Worm (Caenorhabditis elegans) whole organism, late embryonic: ENCODE measurements around the gene srsx-35.

Experiments used
- C08G9.2 ChIP-seq: sonication (generic microtip); optimal IDR thresholded peaks from 2 replicates; lab custom pipeline; 2016; ENCODE audit warnings: mild to moderate bottlenecking, missing genetic modification characterization, moderate library complexity, missing compliant biosample characterization
- C38D4.7 ChIP-seq: fragments of 200-800 bp; sonication (Bioruptor generic); optimal IDR thresholded peaks from 2 replicates; lab custom pipeline; 2018; ENCODE audit warnings: mild to moderate bottlenecking, missing genetic modification characterization, moderate library complexity, missing compliant biosample characterization
- F13H6.1 ChIP-seq: sonication (generic microtip); optimal IDR thresholded peaks from 2 replicates; lab custom pipeline; 2016; ENCODE audit warnings: missing genetic modification characterization, missing compliant biosample characterization
- K02D7.2 ChIP-seq: sonication (generic microtip); optimal IDR thresholded peaks from 2 replicates; lab custom pipeline; 2017; ENCODE audit warnings: mild to moderate bottlenecking, missing genetic modification characterization, missing compliant biosample characterization
- K09A11.1 ChIP-seq: sonication (generic microtip); optimal IDR thresholded peaks from 2 replicates; lab custom pipeline; 2017; ENCODE audit warnings: antibody characterized with exemption, mild to moderate bottlenecking, missing genetic modification characterization, missing compliant biosample characterization; ENCODE audit not compliant: insufficient read depth
- Y22D7AL.16 ChIP-seq: sonication (generic microtip); optimal IDR thresholded peaks from 2 replicates; lab custom pipeline; 2016; ENCODE audit warnings: missing genetic modification characterization, missing compliant biosample characterization
- ahr-1 ChIP-seq: sonication (generic microtip); optimal IDR thresholded peaks from 2 replicates; lab custom pipeline; 2016; ENCODE audit warnings: missing genetic modification characterization, missing compliant biosample characterization
- ama-1 ChIP-seq: fragments of 150-350 bp; optimal IDR thresholded peaks from 2 replicates; lab custom pipeline; 2014
- ceh-14 ChIP-seq: sonication (generic microtip); optimal IDR thresholded peaks from 2 replicates; lab custom pipeline; 2016; ENCODE audit warnings: missing genotype, missing genetic modification characterization, missing compliant biosample characterization
- ceh-19 ChIP-seq: fragments of 200-800 bp; sonication (Bioruptor generic); optimal IDR thresholded peaks from 2 replicates; lab custom pipeline; 2018; ENCODE audit warnings: mild to moderate bottlenecking, missing genetic modification characterization, missing compliant biosample characterization
- ceh-24 ChIP-seq: sonication (generic microtip); optimal IDR thresholded peaks from 2 replicates; lab custom pipeline; 2016; ENCODE audit warnings: mild to moderate bottlenecking, missing genetic modification characterization, missing compliant biosample characterization
- ceh-31 ChIP-seq: sonication (generic microtip); optimal IDR thresholded peaks from 2 replicates; lab custom pipeline; 2016; ENCODE audit warnings: missing genetic modification characterization, missing compliant biosample characterization
- ceh-34 ChIP-seq: sonication (generic microtip); optimal IDR thresholded peaks from 2 replicates; lab custom pipeline; 2016; ENCODE audit warnings: mild to moderate bottlenecking, missing genetic modification characterization, missing compliant biosample characterization
- che-1 ChIP-seq: sonication (generic microtip); optimal IDR thresholded peaks from 2 replicates; lab custom pipeline; 2016; ENCODE audit warnings: mild to moderate bottlenecking, missing genetic modification characterization, missing compliant biosample characterization
- dve-1 ChIP-seq: sonication (generic microtip); optimal IDR thresholded peaks from 2 replicates; lab custom pipeline; 2017; ENCODE audit warnings: antibody characterized with exemption, mild to moderate bottlenecking, missing genetic modification characterization, missing compliant biosample characterization
- elt-2 ChIP-seq: sonication (generic microtip); optimal IDR thresholded peaks from 2 replicates; lab custom pipeline; 2016; ENCODE audit warnings: missing genetic modification reagents, missing genetic modification characterization, missing compliant biosample characterization
- elt-4 ChIP-seq: sonication (generic microtip); optimal IDR thresholded peaks from 2 replicates; lab custom pipeline; 2016; ENCODE audit warnings: missing genetic modification characterization, missing compliant biosample characterization
- ets-4 ChIP-seq: sonication (generic microtip); optimal IDR thresholded peaks from 2 replicates; lab custom pipeline; 2016; ENCODE audit warnings: missing genetic modification characterization, missing compliant biosample characterization
- eyg-1 ChIP-seq: sonication (generic microtip); optimal IDR thresholded peaks from 2 replicates; lab custom pipeline; 2016; ENCODE audit warnings: missing genotype, missing genetic modification characterization, missing compliant biosample characterization
- gmeb-2 ChIP-seq: sonication (generic microtip); optimal IDR thresholded peaks from 2 replicates; lab custom pipeline; 2016; ENCODE audit warnings: missing genetic modification characterization, inconsistent platforms, missing compliant biosample characterization
- hlh-13 ChIP-seq: fragments of 200-800 bp; sonication (Bioruptor generic); optimal IDR thresholded peaks from 2 replicates; lab custom pipeline; 2018; ENCODE audit warnings: mild to moderate bottlenecking, missing genetic modification characterization, missing compliant biosample characterization
- hlh-15 ChIP-seq: sonication (generic microtip); optimal IDR thresholded peaks from 2 replicates; lab custom pipeline; 2016; ENCODE audit warnings: missing genetic modification characterization, missing compliant biosample characterization
- hlh-6 ChIP-seq: sonication (generic microtip); optimal IDR thresholded peaks from 2 replicates; lab custom pipeline; 2016; ENCODE audit warnings: missing genotype, missing genetic modification characterization, missing compliant biosample characterization
- hlh-8 ChIP-seq: sonication (generic microtip); optimal IDR thresholded peaks from 2 replicates; lab custom pipeline; 2016; ENCODE audit warnings: missing genotype, missing genetic modification characterization, missing compliant biosample characterization
- madf-2 ChIP-seq: sonication (generic microtip); optimal IDR thresholded peaks from 2 replicates; lab custom pipeline; 2017; ENCODE audit warnings: missing genetic modification characterization, missing compliant biosample characterization
- nfya-1 ChIP-seq: sonication (generic microtip); optimal IDR thresholded peaks from 2 replicates; lab custom pipeline; 2017; ENCODE audit warnings: missing genetic modification characterization, mild to moderate bottlenecking, missing compliant biosample characterization, antibody characterized with exemption, moderate library complexity
- pag-3 ChIP-seq: sonication (generic microtip); optimal IDR thresholded peaks from 2 replicates; lab custom pipeline; 2016; ENCODE audit warnings: missing compliant biosample characterization, missing genetic modification characterization, borderline replicate concordance
- pat-9 ChIP-seq: fragments of 200-800 bp; sonication (Bioruptor generic); optimal IDR thresholded peaks from 2 replicates; lab custom pipeline; 2018; ENCODE audit warnings: mild to moderate bottlenecking, missing genetic modification characterization, moderate library complexity, missing compliant biosample characterization
- pha-2 ChIP-seq: sonication (generic microtip); optimal IDR thresholded peaks from 2 replicates; lab custom pipeline; 2017; ENCODE audit warnings: mild to moderate bottlenecking, missing genetic modification characterization, missing compliant biosample characterization
- pros-1 ChIP-seq: fragments of 150-350 bp; optimal IDR thresholded peaks from 2 replicates; lab custom pipeline; 2014; ENCODE audit warnings: missing biosample characterization, missing genetic modification reagents, missing genetic modification characterization
- rnt-1 ChIP-seq: sonication (generic microtip); optimal IDR thresholded peaks from 2 replicates; lab custom pipeline; 2016; ENCODE audit warnings: missing genetic modification characterization, missing compliant biosample characterization
- sdc-2 ChIP-seq: sonication (generic microtip); optimal IDR thresholded peaks from 2 replicates; lab custom pipeline; 2016; ENCODE audit warnings: missing genotype, missing genetic modification characterization, missing compliant biosample characterization
- sox-2 ChIP-seq: fragments of 200-800 bp; sonication (Bioruptor generic); IDR thresholded peaks from 2 replicates; pipeline ENCODE4 v1.3.6; 2022; ENCODE audit warnings: missing genetic modification reagents, missing genetic modification characterization, missing compliant biosample characterization
- syd-9 ChIP-seq: sonication (generic microtip); optimal IDR thresholded peaks from 2 replicates; lab custom pipeline; 2016; ENCODE audit warnings: mild to moderate bottlenecking, missing genetic modification characterization, moderate library complexity, missing compliant biosample characterization
- unc-55 ChIP-seq: sonication (generic microtip); optimal IDR thresholded peaks from 2 replicates; lab custom pipeline; 2017; ENCODE audit warnings: missing biosample characterization, missing genetic modification reagents, missing genetic modification characterization

Gene srsx-35

ce11 chrV:20660025-20660424 lies 21.2 kb upstream of the srsx-35 start, which contains the start of gene W01F3.2:
TSS of gene W01F3.2 (plus strand) at chrV:20660325.
- TF ChIP-seq K09A11.1 (tag; lab: Kevin White, UChicago), result no peak
- no peak for TF ChIP-seq hlh-15 (tag; lab: Kevin White, UChicago)
- TF ChIP-seq ama-1, result no peak
- no peak for TF ChIP-seq C38D4.7
- TF ChIP-seq ceh-24, result no peak
- TF ChIP-seq ceh-14 (tag; lab: Kevin White, UChicago), result no peak
- no peak for TF ChIP-seq F13H6.1 (tag; lab: Kevin White, UChicago)
- no peak for TF ChIP-seq hlh-8 (tag; lab: Kevin White, UChicago)
- TF ChIP-seq sox-2, result no peak
- TF ChIP-seq gmeb-2 (tag; lab: Kevin White, UChicago), result no peak
- no peak for TF ChIP-seq elt-2 (tag; lab: Kevin White, UChicago)
- no peak for TF ChIP-seq nfya-1 (tag; lab: Kevin White, UChicago)
- no peak for TF ChIP-seq pros-1
- TF ChIP-seq pha-2 (tag; lab: Kevin White, UChicago), result no peak
- TF ChIP-seq ceh-31 (tag; lab: Kevin White, UChicago), result no peak
- TF ChIP-seq, all 69 proteins: peak for 0

DNA sequence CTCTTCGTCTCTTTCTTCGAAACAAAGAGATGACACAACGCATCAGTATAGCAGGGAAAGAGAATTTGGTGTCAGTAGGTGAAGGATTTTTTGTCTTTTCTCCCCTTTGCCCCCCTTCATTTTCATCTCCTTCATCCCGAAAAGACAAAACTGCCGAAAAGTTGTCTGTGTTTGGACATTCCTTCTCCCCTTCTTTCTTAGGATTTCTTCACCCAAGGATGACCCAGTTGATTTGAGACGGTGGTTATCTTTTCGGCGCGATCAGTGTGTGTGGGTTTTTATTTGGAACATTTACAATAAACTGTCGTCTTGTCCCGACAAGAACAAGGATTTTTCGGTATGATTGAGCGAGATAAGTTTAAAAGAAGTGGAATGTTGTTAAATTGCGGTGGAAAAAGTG lies 18.7 kb upstream of the srsx-35 start:
- TF ChIP-seq che-1, result no peak
- no peak for TF ChIP-seq sox-2
- TF ChIP-seq, all 69 proteins: peak for 0

- TF ChIP-seq hlh-8 (tag; lab: Kevin White, UChicago), result no peak
- TF ChIP-seq pag-3 (tag; lab: Kevin White, UChicago), result no peak
- no peak for TF ChIP-seq ceh-34 (tag; lab: Kevin White, UChicago)
- TF ChIP-seq sdc-2 (tag; lab: Kevin White, UChicago), result no peak
- no peak for TF ChIP-seq madf-2 (tag; lab: Kevin White, UChicago)
- TF ChIP-seq nfya-1 (tag; lab: Kevin White, UChicago), result no peak
- no peak for TF ChIP-seq rnt-1
- TF ChIP-seq unc-55 (GFP tag; lab: Kevin White, UChicago), result no peak
- TF ChIP-seq ets-4 (tag; lab: Kevin White, UChicago), result no peak
- no peak for TF ChIP-seq gmeb-2 (tag; lab: Kevin White, UChicago)
- no peak for TF ChIP-seq dve-1 (tag; lab: Kevin White, UChicago)
- TF ChIP-seq K02D7.2 (tag; lab: Kevin White, UChicago), result no peak
- no peak for TF ChIP-seq ceh-24
- TF ChIP-seq eyg-1 (tag; lab: Kevin White, UChicago), result no peak
- no peak for TF ChIP-seq C08G9.2 (tag; lab: Kevin White, UChicago)
- TF ChIP-seq pat-9 (tag; lab: Kevin White, UChicago), result no peak
These were observed 17.5 kb upstream of the srsx-35 start for ce11 chrV:20663736-20664135.

DNA sequence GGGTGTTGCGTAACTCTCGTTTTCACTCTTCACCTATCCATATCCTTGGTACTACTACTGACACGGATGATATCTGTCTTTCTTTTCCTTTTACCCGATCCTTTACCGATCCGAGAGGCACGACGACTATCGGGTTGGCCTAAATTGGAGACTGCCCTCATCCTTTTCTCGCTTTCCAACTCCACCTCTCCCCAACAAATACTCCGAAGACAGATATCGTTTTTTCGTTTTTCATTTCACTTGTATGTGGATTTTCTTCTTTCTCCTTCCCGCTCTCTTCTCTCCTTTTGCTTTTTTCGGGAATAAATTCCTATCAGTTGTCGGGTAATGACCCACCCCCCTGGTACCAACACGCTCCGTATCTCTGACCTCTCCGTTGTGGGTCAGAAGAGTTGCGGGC lies 16.3 kb upstream of the srsx-35 start:
- TF ChIP-seq nfya-1 (tag; lab: Kevin White, UChicago) (no peak), ahr-1 (tag; lab: Kevin White, UChicago) (no peak), hlh-6 (no peak), ceh-14 (tag; lab: Kevin White, UChicago) (no peak), sdc-2 (tag; lab: Kevin White, UChicago) (no peak), ceh-19 (GFP tag; lab: Kevin White, UChicago) (no peak)

- TF ChIP-seq elt-4 (tag; lab: Kevin White, UChicago) (no peak), ama-1 (no peak), sdc-2 (tag; lab: Kevin White, UChicago) (no peak), pag-3 (tag; lab: Kevin White, UChicago) (no peak), unc-55 (GFP tag; lab: Kevin White, UChicago) (no peak), che-1 (no peak), ceh-19 (GFP tag; lab: Kevin White, UChicago) (no peak), pat-9 (tag; lab: Kevin White, UChicago) (no peak), ahr-1 (tag; lab: Kevin White, UChicago) (no peak), pha-2 (tag; lab: Kevin White, UChicago) (no peak), dve-1 (tag; lab: Kevin White, UChicago) (no peak), K02D7.2 (tag; lab: Kevin White, UChicago) (no peak), syd-9 (no peak), hlh-15 (tag; lab: Kevin White, UChicago) (no peak), F13H6.1 (tag; lab: Kevin White, UChicago) (no peak), Y22D7AL.16 (tag; lab: Kevin White, UChicago) (no peak), hlh-13 (GFP tag; lab: Kevin White, UChicago) (no peak)
These were observed 14.3 kb upstream of the srsx-35 start, which contains the start of gene mlt-11 for ce11 chrV:20666905-20667304. TSS of gene mlt-11 (plus strand) at chrV:20667205.
